Worm (Caenorhabditis elegans) whole organism, L2 larva: ENCODE measurements around the gene K09F6.7.

Source experiments
- elt-1 ChIP-seq: fragments of 150-350 bp; optimal IDR thresholded peaks from 2 replicates; lab custom pipeline; 2014; ENCODE audit warnings: missing biosample characterization, missing genetic modification characterization
- elt-3 ChIP-seq: sonication (generic microtip); optimal IDR thresholded peaks from 2 replicates; lab custom pipeline; 2017; ENCODE audit warnings: missing biosample characterization, missing genetic modification characterization
- mab-5 ChIP-seq: fragments of 150-350 bp; optimal IDR thresholded peaks from 2 replicates; lab custom pipeline; 2014; ENCODE audit warnings: missing biosample characterization, missing genetic modification characterization
- nhr-237 ChIP-seq: fragments of 150-350 bp; optimal IDR thresholded peaks from 2 replicates; lab custom pipeline; 2014; ENCODE audit warnings: missing biosample characterization, missing genetic modification characterization

DNA sequence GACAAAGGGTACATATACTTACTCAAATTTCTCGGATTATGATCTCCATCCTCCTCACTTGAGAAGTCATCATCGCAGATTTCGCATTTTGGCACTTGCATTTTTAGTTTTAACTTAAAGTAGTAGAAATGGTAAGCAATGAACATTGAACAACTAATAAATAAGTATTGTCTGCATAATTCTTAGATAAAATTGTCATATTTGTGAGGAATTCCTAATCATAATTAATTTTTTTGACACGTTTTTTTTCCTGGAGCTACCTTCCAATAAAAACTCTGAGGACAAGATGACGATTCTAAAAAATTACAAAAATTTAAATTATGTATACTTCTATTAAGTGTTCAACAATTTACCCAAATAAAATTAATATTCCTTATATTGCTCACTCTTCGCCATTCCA, 20.8 kb upstream of the K09F6.7 start, which contains the start of the genes trim-21 and B0281.1:
- no peak for TF ChIP-seq nhr-237 (tag; lab: Kevin White, UChicago)
- TF ChIP-seq mab-5 (tag; lab: Kevin White, UChicago), result no peak
- TF ChIP-seq elt-3 (tag; lab: Kevin White, UChicago), result no peak
- no peak for TF ChIP-seq elt-1 (tag; lab: Kevin White, UChicago)
